Worm (Caenorhabditis elegans): ENCODE results near the gene lron-12.

lron-12 gene

ce11 chrIII:12139471-12139870, 21.2 kb upstream of the lron-12 start:
- TF ChIP-seq ztf-3 (GFP tag; optimal IDR thresholded peaks at IDR 0.05) (no peak), nfyb-1 (GFP tag; IDR thresholded peaks at IDR 0.05) (no peak), Y67H2A.10 (GFP tag; conservative IDR thresholded peaks at IDR 0.05) (no peak), attf-5 (GFP tag; optimal IDR thresholded peaks at IDR 0.05) (no peak), dpff-1 (tag; optimal IDR thresholded peaks at IDR 0.05) (no peak), cebp-2 (GFP tag; IDR thresholded peaks at IDR 0.05) (no peak), egl-44 (GFP tag; IDR thresholded peaks at IDR 0.05) (no peak), let-526 (GFP tag; IDR thresholded peaks at IDR 0.05) (no peak), ceh-58 (GFP tag; IDR thresholded peaks at IDR 0.05) (no peak)

ce11 chrIII:12138235-12138634, 20.0 kb upstream of the lron-12 start:
- TF ChIP-seq ztf-6 (GFP tag; IDR thresholded peaks at IDR 0.05) (no peak), hlh-26 (GFP tag; conservative IDR thresholded peaks at IDR 0.05) (no peak), nhr-80 (tag; optimal IDR thresholded peaks at IDR 0.05) (peak; percentile 91), F37B4.10 (GFP tag; IDR thresholded peaks at IDR 0.05) (no peak)

ce11 chrIII:12137515-12137914, 19.2 kb upstream of the lron-12 start:
- TF ChIP-seq xnd-1 (tag; optimal IDR thresholded peaks at IDR 0.05) (no peak), nfyb-1 (GFP tag; IDR thresholded peaks at IDR 0.05) (peak; percentile 77), ztf-6 (GFP tag; IDR thresholded peaks at IDR 0.05) (no peak), snpc-4 (GFP tag; optimal IDR thresholded peaks at IDR 0.05) (no peak), snpc-4 (tag; optimal IDR thresholded peaks at IDR 0.05) (no peak)

ce11 chrIII:12137095-12137494, 18.8 kb upstream of the lron-12 start:
- TF ChIP-seq repo-1 (tag; optimal IDR thresholded peaks at IDR 0.05), result no peak
- no peak for TF ChIP-seq K11D2.4 (GFP tag; IDR thresholded peaks at IDR 0.05)
- TF ChIP-seq F37B4.10 (GFP tag; IDR thresholded peaks at IDR 0.05), result no peak
- TF ChIP-seq F10E7.11 (tag; optimal IDR thresholded peaks at IDR 0.05), result no peak
- no peak for TF ChIP-seq lin-40 (tag; optimal IDR thresholded peaks at IDR 0.05)
- TF ChIP-seq F22D6.2 (tag; optimal IDR thresholded peaks at IDR 0.05), result no peak
- no peak for TF ChIP-seq Y56A3A.18 (GFP tag; IDR thresholded peaks at IDR 0.05)
- TF ChIP-seq efl-1 (GFP tag; optimal IDR thresholded peaks at IDR 0.05), result no peak
- TF ChIP-seq nfyb-1 (GFP tag; IDR thresholded peaks at IDR 0.05), result no peak
- TF ChIP-seq lsy-27 (tag; optimal IDR thresholded peaks at IDR 0.05; ENCODE audit: borderline replicate concordance, insufficient read depth), result no peak
- no peak for TF ChIP-seq cebp-1 (GFP tag; IDR thresholded peaks at IDR 0.05)
- TF ChIP-seq cebp-1 (tag; optimal IDR thresholded peaks at IDR 0.05), result no peak
- TF ChIP-seq F49E8.2 (tag; optimal IDR thresholded peaks at IDR 0.05; ENCODE audit: insufficient read depth), result no peak
- no peak for TF ChIP-seq chd-7 (tag; optimal IDR thresholded peaks at IDR 0.05)
- TF ChIP-seq akir-1 (GFP tag; optimal IDR thresholded peaks at IDR 0.05), result no peak
- no peak for TF ChIP-seq gei-17 (GFP tag; optimal IDR thresholded peaks at IDR 0.05)
- TF ChIP-seq madf-8 (GFP tag; conservative IDR thresholded peaks at IDR 0.05), result no peak
- TF ChIP-seq fkh-3 (tag; optimal IDR thresholded peaks at IDR 0.05), result no peak
- TF ChIP-seq T26A5.8 (tag; optimal IDR thresholded peaks at IDR 0.05), result no peak
- no peak for TF ChIP-seq B0035.1 (tag; optimal IDR thresholded peaks at IDR 0.05)

- TF ChIP-seq nhr-80 (tag; optimal IDR thresholded peaks at IDR 0.05) (peak; percentile 47), madf-6 (GFP tag; IDR thresholded peaks at IDR 0.05) (no peak), him-1 (tag; optimal IDR thresholded peaks at IDR 0.05) (no peak), tlf-1 (GFP tag; optimal IDR thresholded peaks at IDR 0.05) (no peak), attf-5 (GFP tag; optimal IDR thresholded peaks at IDR 0.05) (no peak), somi-1 (GFP tag; optimal IDR thresholded peaks at IDR 0.05) (no peak)
Observed at ce11 chrIII:12135580-12135979, 17.3 kb upstream of the lron-12 start.

Measured in whole organism, young adult.